Worm (Caenorhabditis elegans): ENCODE data around the gene gtf-2H5.

gtf-2H5 gene

DNA sequence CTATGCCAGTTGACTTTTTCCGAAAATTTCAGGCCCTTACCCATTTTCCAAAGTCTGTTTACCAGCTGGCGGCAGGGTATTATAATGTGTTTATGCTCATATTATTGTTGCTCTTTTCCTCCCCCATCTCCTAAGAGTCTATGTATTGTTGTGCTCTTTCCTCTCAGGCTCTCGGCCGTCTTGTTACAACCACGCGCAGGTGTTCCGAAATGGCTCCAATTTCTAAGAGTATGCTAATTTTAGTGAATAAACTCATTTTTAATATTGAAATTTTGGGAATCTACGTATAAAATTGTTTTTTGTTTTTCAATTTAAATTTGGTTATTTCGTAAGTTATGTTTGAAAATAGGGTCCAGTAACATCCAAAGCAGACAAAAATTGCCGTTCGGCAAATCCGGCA lies 19.3 kb downstream of the gtf-2H5 start:
- TF ChIP-seq unc-120 (tag; optimal IDR thresholded peaks at IDR 0.05; ENCODE audit: poor library complexity, severe bottlenecking) (peak; percentile 24), bed-3 (GFP tag; optimal IDR thresholded peaks at IDR 0.05) (no peak), M03D4.4 (tag; optimal IDR thresholded peaks at IDR 0.05) (no peak), cnd-1 (tag; optimal IDR thresholded peaks at IDR 0.05) (no peak), ces-1 (GFP tag; optimal IDR thresholded peaks at IDR 0.05) (peak; percentile 43), elt-1 (tag; optimal IDR thresholded peaks at IDR 0.05; ENCODE audit: borderline replicate concordance, insufficient read depth) (no peak), nhr-28 (tag; optimal IDR thresholded peaks at IDR 0.05) (no peak), sem-2 (GFP tag; optimal IDR thresholded peaks at IDR 0.05) (no peak), elt-3 (tag; optimal IDR thresholded peaks at IDR 0.05) (no peak), sptf-1 (tag; optimal IDR thresholded peaks at IDR 0.05) (no peak), ceh-39 (tag; optimal IDR thresholded peaks at IDR 0.05) (no peak), nhr-12 (tag; optimal IDR thresholded peaks at IDR 0.05) (no peak), unc-62 (GFP tag; optimal IDR thresholded peaks at IDR 0.05) (no peak), flh-1 (GFP tag; optimal IDR thresholded peaks at IDR 0.05) (no peak), ceh-83 (GFP tag; optimal IDR thresholded peaks at IDR 0.05) (no peak), lin-13 (tag; optimal IDR thresholded peaks at IDR 0.05) (no peak), nhr-76 (tag; optimal IDR thresholded peaks at IDR 0.05) (no peak), ztf-11 (tag; optimal IDR thresholded peaks at IDR 0.05) (no peak), unc-39 (tag; optimal IDR thresholded peaks at IDR 0.05) (no peak), ham-2 (GFP tag; optimal IDR thresholded peaks at IDR 0.05) (no peak), mep-1 (tag; optimal IDR thresholded peaks at IDR 0.05) (no peak), tbx-8 (GFP tag; optimal IDR thresholded peaks at IDR 0.05) (no peak), pha-4 (tag; optimal IDR thresholded peaks at IDR 0.05) (no peak), nhr-2 (tag; optimal IDR thresholded peaks at IDR 0.05) (no peak), mls-2 (tag; optimal IDR thresholded peaks at IDR 0.05) (no peak), ceh-43 (GFP tag; optimal IDR thresholded peaks at IDR 0.05) (no peak), blmp-1 (tag; optimal IDR thresholded peaks at IDR 0.05) (no peak), zip-8 (tag; optimal IDR thresholded peaks at IDR 0.05) (no peak), lin-32 (GFP tag; optimal IDR thresholded peaks at IDR 0.05) (peak; percentile 19), mab-5 (tag; optimal IDR thresholded peaks at IDR 0.05) (no peak), hlh-1 (tag; optimal IDR thresholded peaks at IDR 0.05) (peak; percentile 55)

DNA sequence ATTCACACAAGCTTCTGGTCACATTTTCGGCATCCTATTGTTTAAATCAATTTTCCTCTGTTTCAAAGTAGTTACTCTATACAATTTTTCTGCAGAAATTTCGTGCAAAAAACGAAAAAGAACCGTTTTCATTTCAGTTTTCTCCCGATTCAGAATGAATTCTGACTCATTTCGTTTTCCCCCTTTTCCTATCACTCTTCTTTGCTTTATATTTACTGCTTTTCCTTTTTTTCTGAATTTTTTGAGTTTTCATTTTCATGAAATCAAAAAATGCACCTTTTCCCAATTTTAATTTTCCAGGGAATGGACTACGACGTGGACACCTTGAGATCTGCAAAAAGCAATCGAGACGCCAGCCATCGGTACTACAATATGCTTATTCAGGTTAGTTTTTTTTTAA lies 21.7 kb downstream of the gtf-2H5 start, which contains the start of gene B0353.1:
Gene B0353.1 (plus strand): TSS at position 301 of the 400 bp plus-strand sequence.
- TF ChIP-seq ceh-39 (tag; optimal IDR thresholded peaks at IDR 0.05) (no peak), mab-5 (tag; optimal IDR thresholded peaks at IDR 0.05) (no peak), nhr-28 (tag; optimal IDR thresholded peaks at IDR 0.05) (no peak), unc-62 (GFP tag; optimal IDR thresholded peaks at IDR 0.05) (no peak), ham-2 (GFP tag; optimal IDR thresholded peaks at IDR 0.05) (no peak), nhr-2 (tag; optimal IDR thresholded peaks at IDR 0.05) (no peak), ces-1 (GFP tag; optimal IDR thresholded peaks at IDR 0.05) (no peak), M03D4.4 (tag; optimal IDR thresholded peaks at IDR 0.05) (no peak), sem-2 (GFP tag; optimal IDR thresholded peaks at IDR 0.05) (no peak), bed-3 (GFP tag; optimal IDR thresholded peaks at IDR 0.05) (no peak), nhr-237 (tag; optimal IDR thresholded peaks at IDR 0.05) (no peak), unc-120 (tag; optimal IDR thresholded peaks at IDR 0.05; ENCODE audit: poor library complexity, severe bottlenecking) (no peak), mep-1 (tag; optimal IDR thresholded peaks at IDR 0.05) (no peak), nhr-76 (tag; optimal IDR thresholded peaks at IDR 0.05) (no peak), lin-32 (GFP tag; optimal IDR thresholded peaks at IDR 0.05) (no peak), flh-1 (GFP tag; optimal IDR thresholded peaks at IDR 0.05) (no peak)

DNA sequence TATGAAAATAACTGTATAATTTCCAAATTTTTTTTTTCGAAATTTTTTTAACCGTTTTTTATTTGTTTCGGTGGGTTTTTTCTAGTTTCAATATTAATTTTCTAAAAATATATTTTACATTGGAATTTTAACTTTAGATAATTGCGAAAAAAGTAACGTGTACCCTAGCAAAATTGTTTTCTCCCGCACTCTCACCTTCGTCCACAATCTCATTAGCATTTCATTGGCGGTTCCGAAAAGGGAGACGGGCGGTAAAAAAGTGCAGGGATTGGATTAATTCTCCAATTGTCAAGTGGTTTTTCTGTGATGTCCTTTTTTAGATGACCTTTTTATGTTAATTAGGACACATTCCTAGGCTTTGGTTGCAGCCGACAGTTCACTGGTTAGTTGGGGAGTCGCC lies 28.1 kb downstream of the gtf-2H5 start:
- no peak for TF ChIP-seq drap-1 (GFP tag; optimal IDR thresholded peaks at IDR 0.05)
- TF ChIP-seq unc-120 (tag; optimal IDR thresholded peaks at IDR 0.05; ENCODE audit: poor library complexity, severe bottlenecking), result no peak
- no peak for TF ChIP-seq ceh-83 (GFP tag; optimal IDR thresholded peaks at IDR 0.05)
- no peak for TF ChIP-seq ces-1 (GFP tag; optimal IDR thresholded peaks at IDR 0.05)
- TF ChIP-seq ham-2 (GFP tag; optimal IDR thresholded peaks at IDR 0.05), result no peak
- no peak for TF ChIP-seq M03D4.4 (tag; optimal IDR thresholded peaks at IDR 0.05)
- TF ChIP-seq sem-2 (GFP tag; optimal IDR thresholded peaks at IDR 0.05), result no peak
- TF ChIP-seq ztf-11 (tag; optimal IDR thresholded peaks at IDR 0.05), result no peak
- no peak for TF ChIP-seq unc-39 (tag; optimal IDR thresholded peaks at IDR 0.05)
- no peak for TF ChIP-seq nhr-12 (tag; optimal IDR thresholded peaks at IDR 0.05)
- no peak for TF ChIP-seq elt-1 (tag; optimal IDR thresholded peaks at IDR 0.05; ENCODE audit: borderline replicate concordance, insufficient read depth)
- TF ChIP-seq lin-32 (GFP tag; optimal IDR thresholded peaks at IDR 0.05), result no peak
- no peak for TF ChIP-seq nhr-76 (tag; optimal IDR thresholded peaks at IDR 0.05)
- no peak for TF ChIP-seq ceh-43 (GFP tag; optimal IDR thresholded peaks at IDR 0.05)
- no peak for TF ChIP-seq cnd-1 (tag; optimal IDR thresholded peaks at IDR 0.05)
- TF ChIP-seq elt-3 (tag; optimal IDR thresholded peaks at IDR 0.05), result no peak
- no peak for TF ChIP-seq blmp-1 (tag; optimal IDR thresholded peaks at IDR 0.05)
- TF ChIP-seq snpc-4 (tag; optimal IDR thresholded peaks at IDR 0.05), result no peak
- no peak for TF ChIP-seq mls-2 (tag; optimal IDR thresholded peaks at IDR 0.05)
